Comparison of ENCODE assay signal across 3 fruit fly cellular contexts in the genomic region with DNA sequence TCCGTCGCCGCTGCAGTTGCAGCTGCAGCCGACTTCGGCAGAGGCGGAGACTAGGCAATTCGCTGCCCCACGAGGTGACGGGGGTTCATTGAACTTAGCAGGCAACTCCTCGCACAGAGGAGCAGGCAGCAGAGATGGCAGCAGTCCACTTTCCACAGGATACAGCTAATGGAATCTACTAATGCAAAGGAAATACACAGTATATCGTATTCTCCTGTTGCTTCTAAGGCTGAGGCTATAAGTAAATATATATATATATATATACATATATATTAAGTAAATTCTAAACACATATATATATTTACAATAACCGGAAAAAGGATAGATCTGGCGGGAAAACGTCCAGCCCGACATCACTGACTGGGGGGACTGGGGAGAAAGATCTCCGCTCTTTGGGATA.
TF ChIP-seq lines count a peak whose summit lies in the region.

No protein-coding gene starts in this region.

- no peak for TF ChIP-seq CTCF in whole organism, embryonic (GFP tag; optimal IDR thresholded peaks at IDR 0.05; lab: Kevin White, UChicago)

TF ChIP-seq in whole organism, embryonic, 481 proteins besides CTCF, POLR2A, EP300 and RAD21:
- TF ChIP-seq CG16779 (GFP tag; IDR thresholded peaks at IDR 0.05; lab: Robert Waterston, UW), result no peak
- TF ChIP-seq Hr78 (GFP tag; optimal IDR thresholded peaks at IDR 0.05; lab: Kevin White, UChicago), result no peak
- no peak for TF ChIP-seq fu2 (GFP tag; optimal IDR thresholded peaks at IDR 0.05; lab: Kevin White, UChicago)
- TF ChIP-seq Sry-β (GFP tag; optimal IDR thresholded peaks at IDR 0.05; lab: Kevin White, UChicago), result peak; percentile 86
- TF ChIP-seq Adf1 (GFP tag; IDR thresholded peaks at IDR 0.05; lab: Robert Waterston, UW), result no peak
- TF ChIP-seq repo (GFP tag; optimal IDR thresholded peaks at IDR 0.05; lab: Kevin White, UChicago), result no peak
- peak; percentile 3 for TF ChIP-seq CG18262 (tag; optimal IDR thresholded peaks at IDR 0.05; lab: Kevin White, UChicago)
- no peak for TF ChIP-seq Elba2 (GFP tag; optimal IDR thresholded peaks at IDR 0.05; lab: Kevin White, UChicago)
- no peak for TF ChIP-seq Ptx1 (GFP tag; IDR thresholded peaks at IDR 0.05; lab: Robert Waterston, UW)
- no peak for TF ChIP-seq odd (GFP tag; optimal IDR thresholded peaks at IDR 0.05; lab: Kevin White, UChicago)
- peak; percentile 29 for TF ChIP-seq CG2712 (tag; optimal IDR thresholded peaks at IDR 0.05; lab: Kevin White, UChicago)
- no peak for TF ChIP-seq CG14965 (GFP tag; optimal IDR thresholded peaks at IDR 0.05; lab: Kevin White, UChicago; ENCODE audit: borderline replicate concordance)
- peak; percentile 9 for TF ChIP-seq dmrt11E (tag; optimal IDR thresholded peaks at IDR 0.05; lab: Kevin White, UChicago)
- TF ChIP-seq Antp (GFP tag; optimal IDR thresholded peaks at IDR 0.05; lab: Kevin White, UChicago), result no peak
- TF ChIP-seq ap (GFP tag; IDR thresholded peaks at IDR 0.05; lab: Robert Waterston, UW), result no peak
- TF ChIP-seq CG10267 (tag; optimal IDR thresholded peaks at IDR 0.05; lab: Kevin White, UChicago), result no peak
- peak; percentile 3 for TF ChIP-seq trem (tag; optimal IDR thresholded peaks at IDR 0.05; lab: Kevin White, UChicago)
- TF ChIP-seq CG16863 (GFP tag; optimal IDR thresholded peaks at IDR 0.05; lab: Kevin White, UChicago), result no peak
- no peak for TF ChIP-seq bcd (GFP tag; optimal IDR thresholded peaks at IDR 0.05; lab: Kevin White, UChicago)
- TF ChIP-seq CG12391 (tag; optimal IDR thresholded peaks at IDR 0.05; lab: Kevin White, UChicago), result peak; percentile 2

TF ChIP-seq in whole organism, prepupa, 60 proteins besides CTCF, POLR2A, EP300 and RAD21:
- TF ChIP-seq Gug (GFP tag; IDR thresholded peaks at IDR 0.05; lab: Robert Waterston, UW) (no peak), Sox15 (GFP tag; optimal IDR thresholded peaks at IDR 0.05; lab: Kevin White, UChicago) (no peak), Ets96B (tag; optimal IDR thresholded peaks at IDR 0.05; lab: Kevin White, UChicago) (peak; percentile 8), CG3032 (tag; optimal IDR thresholded peaks at IDR 0.05; lab: Kevin White, UChicago) (peak; percentile 18), spab (GFP tag; optimal IDR thresholded peaks at IDR 0.05; lab: Kevin White, UChicago) (peak; percentile 15), Hr4 (GFP tag; optimal IDR thresholded peaks at IDR 0.05; lab: Kevin White, UChicago) (no peak)

TF ChIP-seq in whole organism, pupa, 21 proteins besides CTCF, POLR2A, EP300 and RAD21:
- peak; percentile 9 for TF ChIP-seq CG17806 (tag; optimal IDR thresholded peaks at IDR 0.05; lab: Kevin White, UChicago)
- peak; percentile 22 for TF ChIP-seq CG8159 (tag; optimal IDR thresholded peaks at IDR 0.05; lab: Kevin White, UChicago)
- TF ChIP-seq CG15710 (tag; optimal IDR thresholded peaks at IDR 0.05; lab: Kevin White, UChicago), result no peak
- TF ChIP-seq EcR (GFP tag; optimal IDR thresholded peaks at IDR 0.05; lab: Kevin White, UChicago), result peak; percentile 92
- TF ChIP-seq CG14655 (GFP tag; optimal IDR thresholded peaks at IDR 0.05; lab: Kevin White, UChicago), result peak; percentile 20
